Worm (Caenorhabditis elegans) whole organism, mixed stage, embryonic: Measurements from ENCODE around the gene kvs-1.

Source experiments
- blmp-1 ChIP-seq: fragments of 150-350 bp; optimal IDR thresholded peaks from 2 replicates; lab custom pipeline; 2014; ENCODE audit warnings: missing biosample characterization, missing genetic modification characterization
- elt-1 ChIP-seq: sonication (generic microtip); optimal IDR thresholded peaks from 2 replicates; lab custom pipeline; 2017; ENCODE audit warnings: missing genetic modification characterization, mild to moderate bottlenecking, missing compliant biosample characterization, antibody characterized with exemption, moderate library complexity, borderline replicate concordance; ENCODE audit not compliant: insufficient read depth
- elt-3 ChIP-seq: fragments of 150-350 bp; optimal IDR thresholded peaks from 2 replicates; lab custom pipeline; 2014; ENCODE audit warnings: missing biosample characterization, missing genetic modification characterization
- lsy-2 ChIP-seq: fragments of 150-350 bp; optimal IDR thresholded peaks from 2 replicates; lab custom pipeline; 2014; ENCODE audit warnings: missing biosample characterization, missing genetic modification characterization
- nhr-12 ChIP-seq: fragments of 150-350 bp; optimal IDR thresholded peaks from 2 replicates; lab custom pipeline; 2014; ENCODE audit warnings: missing biosample characterization, missing genetic modification characterization
- tbx-8 ChIP-seq: fragments of 200-800 bp; sonication (Bioruptor generic); optimal IDR thresholded peaks from 2 replicates; lab custom pipeline; 2018; ENCODE audit warnings: mild to moderate bottlenecking, missing genetic modification characterization, moderate library complexity, missing compliant biosample characterization
- unc-62 ChIP-seq: fragments of 150-350 bp; optimal IDR thresholded peaks from 2 replicates; lab custom pipeline; 2014; ENCODE audit warnings: missing biosample characterization, missing genetic modification reagents, missing genetic modification characterization

DNA sequence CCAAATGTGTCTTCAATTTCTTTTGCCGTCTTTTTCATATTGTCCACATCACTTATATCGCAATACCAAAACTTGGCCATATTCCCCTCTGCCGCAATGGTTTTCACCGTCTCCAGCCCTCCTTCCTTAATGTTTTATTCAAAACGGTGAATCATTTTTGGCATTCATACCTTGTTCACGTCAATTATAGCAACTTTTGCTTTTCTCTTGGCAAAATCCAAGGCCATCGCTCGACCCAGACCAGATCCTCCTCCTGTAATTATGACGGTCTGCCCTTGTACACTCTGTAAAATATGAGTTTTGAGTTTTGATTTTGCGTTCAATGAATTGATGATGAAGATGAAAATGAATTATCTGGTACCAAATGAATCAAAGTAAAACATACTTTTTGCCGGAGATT is 42.5 kb downstream of the kvs-1 start:
- TF ChIP-seq elt-1 (tag; lab: Kevin White, UChicago) (no peak), elt-3 (tag; lab: Kevin White, UChicago) (no peak), tbx-8 (GFP tag; lab: Kevin White, UChicago) (no peak), nhr-12 (tag; lab: Kevin White, UChicago) (no peak), blmp-1 (tag; lab: Kevin White, UChicago) (no peak), unc-62 (no peak), lsy-2 (tag; lab: Kevin White, UChicago) (no peak)
